Fruit fly (Drosophila melanogaster): Measurements from ENCODE around the gene IntS11.

IntS11 gene

DNA sequence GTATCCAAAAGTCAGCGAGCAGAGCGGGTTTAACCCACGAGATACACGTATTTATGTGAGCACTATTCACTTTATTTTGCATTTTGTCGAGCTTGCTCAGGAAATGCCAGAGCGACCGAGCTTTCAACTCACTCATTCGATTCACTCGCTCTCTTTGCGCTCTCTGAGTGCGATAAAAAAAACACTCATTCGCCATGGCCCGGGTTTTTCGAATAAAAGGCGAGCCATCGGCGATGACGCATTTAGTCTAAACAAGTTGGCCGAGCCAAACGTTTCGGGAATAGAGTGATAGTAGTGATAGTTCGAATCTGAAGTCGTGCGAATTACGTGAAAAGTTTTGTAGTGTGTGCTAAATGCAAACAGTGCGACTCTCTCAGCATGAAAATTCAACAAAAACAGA, 37.2 kb downstream of the IntS11 start (continued):
- TF ChIP-seq CG11398 (GFP tag; optimal IDR thresholded peaks at IDR 0.05) = no peak
- no peak for TF ChIP-seq CG14860 (GFP tag; IDR thresholded peaks at IDR 0.05; ENCODE audit: partially characterized antibody)
- no peak for TF ChIP-seq cas (GFP tag; IDR thresholded peaks at IDR 0.05)
- TF ChIP-seq Vsx1 (GFP tag; optimal IDR thresholded peaks at IDR 0.05) = no peak
- no peak for TF ChIP-seq slou (GFP tag; optimal IDR thresholded peaks at IDR 0.05)
- TF ChIP-seq BtbVII (GFP tag; optimal IDR thresholded peaks at IDR 0.05) = peak; percentile 23
- no peak for TF ChIP-seq bab2 (GFP tag; optimal IDR thresholded peaks at IDR 0.05)
- TF ChIP-seq CG1233 (GFP tag; optimal IDR thresholded peaks at IDR 0.05) = peak; percentile 12
- no peak for TF ChIP-seq fru (optimal IDR thresholded peaks at IDR 0.05)
- TF ChIP-seq sqz (GFP tag; optimal IDR thresholded peaks at IDR 0.05) = peak; percentile 66
- TF ChIP-seq Atf6 (GFP tag; IDR thresholded peaks at IDR 0.05) = no peak; the same call in 1 of the 2 replicates
- no peak for TF ChIP-seq Hey (tag; optimal IDR thresholded peaks at IDR 0.05)
- TF ChIP-seq az2 (GFP tag; optimal IDR thresholded peaks at IDR 0.05) = no peak
- no peak for TF ChIP-seq wor (GFP tag; IDR thresholded peaks at IDR 0.05)
- no peak for TF ChIP-seq org-1 (GFP tag; optimal IDR thresholded peaks at IDR 0.05)
- no peak for TF ChIP-seq ssp (GFP tag; IDR thresholded peaks at IDR 0.05)
- TF ChIP-seq CG2875 (GFP tag; optimal IDR thresholded peaks at IDR 0.05) = no peak
- TF ChIP-seq zf30C (GFP tag; optimal IDR thresholded peaks at IDR 0.05) = no peak
- TF ChIP-seq MTF-1 (GFP tag; optimal IDR thresholded peaks at IDR 0.05; ENCODE audit: borderline replicate concordance) = peak; percentile 37
- no peak for TF ChIP-seq CG8944 (GFP tag; optimal IDR thresholded peaks at IDR 0.05)
- no peak for TF ChIP-seq Sry-β (GFP tag; optimal IDR thresholded peaks at IDR 0.05)
- no peak for TF ChIP-seq CG2202 (tag; optimal IDR thresholded peaks at IDR 0.05)
- TF ChIP-seq ERR (GFP tag; optimal IDR thresholded peaks at IDR 0.05) = peak; percentile 16
- no peak for TF ChIP-seq CG12236 (GFP tag; optimal IDR thresholded peaks at IDR 0.05)
- TF ChIP-seq CG32532 (GFP tag; IDR thresholded peaks at IDR 0.05) = peak; percentile 57; the same call in 1 of the 2 replicates
- TF ChIP-seq CG4617 (GFP tag; optimal IDR thresholded peaks at IDR 0.05; ENCODE audit: borderline replicate concordance) = no peak
- TF ChIP-seq Dbx (GFP tag; IDR thresholded peaks at IDR 0.05) = no peak
- no peak for TF ChIP-seq CG13123 (GFP tag; optimal IDR thresholded peaks at IDR 0.05)
- no peak for TF ChIP-seq btn (GFP tag; optimal IDR thresholded peaks at IDR 0.05)
- peak; percentile 96; the same call in 3 of the 4 replicates for TF ChIP-seq chinmo (GFP tag; IDR thresholded peaks at IDR 0.05; ENCODE audit: partially characterized antibody)
- no peak for TF ChIP-seq CHES-1-like (GFP tag; optimal IDR thresholded peaks at IDR 0.05)
- TF ChIP-seq cato (GFP tag; optimal IDR thresholded peaks at IDR 0.05; ENCODE audit: borderline replicate concordance) = no peak
- TF ChIP-seq GATAe (GFP tag; conservative IDR thresholded peaks at IDR 0.05) = no peak
- no peak; the same call in 2 of the 3 replicates for TF ChIP-seq CG14050 (GFP tag; IDR thresholded peaks at IDR 0.05)
- TF ChIP-seq CG14441 (GFP tag; IDR thresholded peaks at IDR 0.05) = no peak
- TF ChIP-seq grn (GFP tag; optimal IDR thresholded peaks at IDR 0.05) = no peak
- no peak for TF ChIP-seq Dp (GFP tag; optimal IDR thresholded peaks at IDR 0.05)
- peak; percentile 38 for TF ChIP-seq Fer3 (tag; optimal IDR thresholded peaks at IDR 0.05)
- TF ChIP-seq CG4730 (GFP tag; IDR thresholded peaks at IDR 0.05) = no peak
- no peak; the same call in 2 of the 3 replicates for TF ChIP-seq B-H1 (GFP tag; IDR thresholded peaks at IDR 0.05)
- TF ChIP-seq Hand (GFP tag; optimal IDR thresholded peaks at IDR 0.05) = peak; percentile 46
- no peak for TF ChIP-seq CG43689 (GFP tag; IDR thresholded peaks at IDR 0.05)
- no peak for TF ChIP-seq Hr51 (GFP tag; optimal IDR thresholded peaks at IDR 0.05)
- no peak for TF ChIP-seq CG5245 (GFP tag; optimal IDR thresholded peaks at IDR 0.05)
- no peak; the same call in 2 of the 3 replicates for TF ChIP-seq otp (GFP tag; IDR thresholded peaks at IDR 0.05)
- TF ChIP-seq Bdp1 (GFP tag; optimal IDR thresholded peaks at IDR 0.05) = no peak
- TF ChIP-seq Drgx (GFP tag; IDR thresholded peaks at IDR 0.05) = no peak
- TF ChIP-seq seq (GFP tag; IDR thresholded peaks at IDR 0.05) = no peak
- TF ChIP-seq CG8089 (GFP tag; optimal IDR thresholded peaks at IDR 0.05) = no peak
- TF ChIP-seq D19A (tag; optimal IDR thresholded peaks at IDR 0.05) = no peak
- no peak for TF ChIP-seq CG4854 (GFP tag; optimal IDR thresholded peaks at IDR 0.05)
- TF ChIP-seq stwl (tag; optimal IDR thresholded peaks at IDR 0.05) = no peak

All from whole organism, embryonic.